Worm (Caenorhabditis elegans): ENCODE measurements around the gene R10D12.6.

DNA sequence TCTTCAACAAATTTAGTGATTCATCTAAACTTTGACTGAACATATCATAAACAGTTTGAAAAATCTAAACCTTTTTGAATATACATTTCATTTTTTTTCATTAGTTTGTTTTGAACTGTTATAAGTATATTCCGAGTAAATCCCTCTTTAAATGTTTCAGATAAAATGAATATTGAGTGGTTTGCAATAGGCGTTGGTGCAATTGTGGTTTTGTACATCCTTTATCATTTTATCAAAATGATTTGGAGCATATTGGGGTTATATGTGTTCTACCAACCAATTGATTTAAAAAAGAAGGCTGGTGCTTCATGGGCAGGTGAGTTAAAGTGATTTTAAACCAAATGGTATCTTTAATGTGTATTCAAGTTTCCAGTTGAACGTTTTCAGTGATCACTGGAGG lies 44.7 kb upstream of the R10D12.6 start, which contains the start of gene stdh-3:
- TF ChIP-seq ama-1 (optimal IDR thresholded peaks at IDR 0.05) (no peak), flt-1 (GFP tag; IDR thresholded peaks at IDR 0.05) (no peak), tra-4 (tag; optimal IDR thresholded peaks at IDR 0.05) (no peak), tbx-37 (GFP tag; conservative IDR thresholded peaks at IDR 0.05) (no peak)

All from whole organism, early embryonic.